Worm (Caenorhabditis elegans) whole organism, L4 larva: ENCODE measurements around the gene cam-1.

Experiments used
- D1046.2 ChIP-seq: fragments of 200-800 bp; sonication (Bioruptor generic); IDR thresholded peaks from 2 replicates; pipeline ENCODE4 v1.3.6; 2022; ENCODE audit warnings: missing genetic modification characterization, missing compliant biosample characterization
- Y48G9A.11 ChIP-seq: fragments of 200-800 bp; sonication (Bioruptor generic); IDR thresholded peaks from 2 replicates; pipeline ENCODE4 v1.3.6; 2022; ENCODE audit warnings: missing genetic modification reagents, missing genetic modification characterization, missing compliant biosample characterization
- Y5F2A.4 ChIP-seq: fragments of 200-800 bp; sonication (Bioruptor generic); optimal IDR thresholded peaks from 2 replicates; lab custom pipeline; 2018; ENCODE audit warnings: mild to moderate bottlenecking, missing genetic modification characterization, missing compliant biosample characterization
- ZK337.2 ChIP-seq: fragments of 200-800 bp; sonication (Bioruptor generic); IDR thresholded peaks from 2 replicates; pipeline ENCODE4 v1.3.6; 2022; ENCODE audit warnings: missing genetic modification reagents, missing genetic modification characterization, missing compliant biosample characterization
- arid-1 ChIP-seq: fragments of 200-800 bp; sonication (Bioruptor generic); conservative IDR thresholded peaks from 2 replicates; pipeline ENCODE4 v1.3.6; 2022; ENCODE audit warnings: missing genetic modification reagents, missing genetic modification characterization, missing compliant biosample characterization
- attf-4 ChIP-seq: sonication (generic microtip); optimal IDR thresholded peaks from 3 replicates; lab custom pipeline; 2017; ENCODE audit warnings: missing biosample characterization, missing genetic modification characterization
- ceh-82 ChIP-seq: sonication (generic microtip); optimal IDR thresholded peaks from 2 replicates; lab custom pipeline; 2017; ENCODE audit warnings: missing biosample characterization, missing genetic modification characterization
- ces-1 ChIP-seq: fragments of 150-350 bp; sonication (generic microtip); optimal IDR thresholded peaks from 4 replicates; lab custom pipeline; 2014; ENCODE audit warnings: missing biosample characterization, missing genetic modification reagents, missing genetic modification characterization
- daf-19 ChIP-seq: fragments of 200-800 bp; sonication (Bioruptor generic); conservative IDR thresholded peaks from 2 replicates; pipeline ENCODE4 v1.3.6; 2022; ENCODE audit warnings: missing genetic modification characterization, missing compliant biosample characterization
- daf-8 ChIP-seq: fragments of 200-800 bp; sonication (Bioruptor generic); IDR thresholded peaks from 2 replicates; pipeline ENCODE4 v1.3.6; 2022; ENCODE audit warnings: missing genetic modification characterization, missing compliant biosample characterization
- dmd-6 ChIP-seq: fragments of 200-800 bp; sonication (Bioruptor generic); IDR thresholded peaks from 2 replicates; pipeline ENCODE4 v1.3.6; 2022; ENCODE audit warnings: missing genetic modification reagents, missing genetic modification characterization, missing compliant biosample characterization
- dmd-8 ChIP-seq: fragments of 200-800 bp; sonication (Bioruptor generic); IDR thresholded peaks from 2 replicates; pipeline ENCODE4 v1.3.6; 2022; ENCODE audit warnings: missing genetic modification characterization, missing compliant biosample characterization
- dmd-9 ChIP-seq: fragments of 200-800 bp; sonication (Bioruptor generic); IDR thresholded peaks from 2 replicates; pipeline ENCODE4 v1.3.6; 2022; ENCODE audit warnings: missing genetic modification reagents, missing genetic modification characterization, missing compliant biosample characterization
- dpl-1 ChIP-seq: fragments of 150-350 bp; optimal IDR thresholded peaks from 2 replicates; lab custom pipeline; 2014; ENCODE audit warnings: missing biosample characterization, missing genetic modification reagents, missing genetic modification characterization
- egl-27 ChIP-seq: sonication (generic microtip); optimal IDR thresholded peaks from 3 replicates; lab custom pipeline; 2017; ENCODE audit warnings: missing biosample characterization, missing genetic modification reagents, missing genetic modification characterization
- fos-1 ChIP-seq: fragments of 150-350 bp; optimal IDR thresholded peaks from 2 replicates; lab custom pipeline; 2014; ENCODE audit warnings: missing biosample characterization, missing genetic modification characterization
- hlh-30 ChIP-seq: sonication (generic microtip); optimal IDR thresholded peaks from 2 replicates; lab custom pipeline; 2017; ENCODE audit warnings: antibody characterized with exemption, mild to moderate bottlenecking, missing genetic modification characterization, missing compliant biosample characterization; ENCODE audit not compliant: insufficient read depth
- hmg-1.1 ChIP-seq: fragments of 200-800 bp; sonication (Bioruptor generic); IDR thresholded peaks from 2 replicates; pipeline ENCODE4 v1.3.6; 2022; ENCODE audit warnings: missing genetic modification reagents, missing genetic modification characterization, missing compliant biosample characterization
- lim-7 ChIP-seq: fragments of 200-800 bp; sonication (Bioruptor generic); IDR thresholded peaks from 2 replicates; pipeline ENCODE4 v1.3.6; 2022; ENCODE audit warnings: missing genetic modification characterization, missing compliant biosample characterization
- lin-1 ChIP-seq: fragments of 200-800 bp; sonication (Bioruptor generic); IDR thresholded peaks from 2 replicates; pipeline ENCODE4 v1.3.6; 2022; ENCODE audit warnings: missing genetic modification reagents, missing genetic modification characterization, missing compliant biosample characterization
- lin-13 ChIP-seq: fragments of 150-350 bp; optimal IDR thresholded peaks from 2 replicates; lab custom pipeline; 2014; ENCODE audit warnings: missing biosample characterization, missing genetic modification reagents, missing genetic modification characterization
- lin-15B ChIP-seq: fragments of 150-350 bp; sonication (generic microtip); optimal IDR thresholded peaks from 3 replicates; lab custom pipeline; 2014; ENCODE audit warnings: missing biosample characterization, missing genetic modification characterization
- lin-38 ChIP-seq: fragments of 200-800 bp; sonication (Bioruptor generic); IDR thresholded peaks from 2 replicates; pipeline ENCODE4 v1.3.6; 2022; ENCODE audit warnings: missing genetic modification reagents, missing genetic modification characterization, missing compliant biosample characterization
- lir-3 ChIP-seq: sonication (generic microtip); optimal IDR thresholded peaks from 2 replicates; lab custom pipeline; 2016; ENCODE audit warnings: mild to moderate bottlenecking, missing genetic modification characterization, missing compliant biosample characterization
- lsy-2 ChIP-seq, 2 experiments: fragments of 150-350 bp in 1 of 2; sonication (generic microtip) in 1 of 2; optimal IDR thresholded peaks; 2 replicates each; lab custom pipeline; 2014 to 2017; ENCODE audit warnings: missing biosample characterization in 2 of 2, missing genetic modification characterization in 2 of 2
- madf-5 ChIP-seq, 2 experiments: fragments of 200-800 bp; sonication (Bioruptor generic); IDR thresholded peaks; 2 replicates each; pipeline ENCODE4 v1.3.6; 2022; ENCODE audit warnings: missing compliant biosample characterization in 2 of 2, missing genetic modification characterization in 2 of 2
- mdl-1 ChIP-seq, 2 experiments: fragments of 150-350 bp in 1 of 2; sonication (generic microtip) in 1 of 2; optimal IDR thresholded peaks; 2 replicates each; lab custom pipeline; 2014 to 2017; ENCODE audit warnings: missing biosample characterization in 2 of 2, missing genetic modification characterization in 2 of 2
- mdt-29 ChIP-seq: fragments of 200-800 bp; sonication (Bioruptor generic); IDR thresholded peaks from 2 replicates; pipeline ENCODE4 v1.3.6; 2022; ENCODE audit warnings: missing genetic modification reagents, missing genetic modification characterization, missing compliant biosample characterization
- mxl-2 ChIP-seq: fragments of 200-800 bp; sonication (Bioruptor generic); conservative IDR thresholded peaks from 2 replicates; pipeline ENCODE4 v1.3.6; 2022; ENCODE audit warnings: missing genetic modification reagents, missing genetic modification characterization, missing compliant biosample characterization
- nhr-10 ChIP-seq: fragments of 150-350 bp; optimal IDR thresholded peaks from 2 replicates; lab custom pipeline; 2014; ENCODE audit warnings: missing biosample characterization, missing genetic modification characterization
- nhr-25 ChIP-seq: sonication (generic microtip); optimal IDR thresholded peaks from 2 replicates; lab custom pipeline; 2017; ENCODE audit warnings: missing genetic modification characterization, mild to moderate bottlenecking, missing compliant biosample characterization, antibody characterized with exemption, moderate library complexity, borderline replicate concordance; ENCODE audit not compliant: insufficient read depth
- nhr-48 ChIP-seq: sonication (generic microtip); optimal IDR thresholded peaks from 2 replicates; lab custom pipeline; 2016; ENCODE audit warnings: mild to moderate bottlenecking, missing genetic modification characterization, missing compliant biosample characterization
- nhr-76 ChIP-seq: fragments of 150-350 bp; optimal IDR thresholded peaks from 2 replicates; lab custom pipeline; 2014; ENCODE audit warnings: missing biosample characterization, missing genetic modification characterization
- pha-4 ChIP-seq, 2 experiments: fragments of 150-350 bp in 1 of 2; fragments of 200-800 bp in 1 of 2; sonication (Bioruptor generic) in 1 of 2; IDR thresholded peaks in 1 of 2; optimal IDR thresholded peaks in 1 of 2; 2 replicates each; pipeline versions ENCODE4 v1.3.6 to Lab custom; 2014 to 2022; ENCODE audit warnings: missing genetic modification characterization in 2 of 2, missing genetic modification reagents in 2 of 2, missing biosample characterization in 1 of 2, missing compliant biosample characterization in 1 of 2
- php-3 ChIP-seq: fragments of 200-800 bp; sonication (Bioruptor generic); IDR thresholded peaks from 2 replicates; pipeline ENCODE4 v1.3.6; 2022; ENCODE audit warnings: missing genetic modification reagents, missing genetic modification characterization, missing compliant biosample characterization
- rbr-2 ChIP-seq: sonication (generic microtip); optimal IDR thresholded peaks from 2 replicates; lab custom pipeline; 2016; ENCODE audit warnings: missing genotype, missing genetic modification characterization, missing compliant biosample characterization
- saeg-2 ChIP-seq: fragments of 200-800 bp; sonication (Bioruptor generic); IDR thresholded peaks from 2 replicates; pipeline ENCODE4 v1.3.6; 2022; ENCODE audit warnings: missing genetic modification reagents, missing genetic modification characterization, missing compliant biosample characterization
- set-16 ChIP-seq: fragments of 200-800 bp; sonication (Bioruptor generic); IDR thresholded peaks from 2 replicates; pipeline ENCODE4 v1.3.6; 2022; ENCODE audit warnings: missing genetic modification reagents, missing genetic modification characterization, missing compliant biosample characterization
- skn-1 ChIP-seq: fragments of 150-350 bp; optimal IDR thresholded peaks from 2 replicates; lab custom pipeline; 2014; ENCODE audit warnings: missing biosample characterization, missing genetic modification characterization
- snpc-4 ChIP-seq: fragments of 150-350 bp; optimal IDR thresholded peaks from 2 replicates; lab custom pipeline; 2014; ENCODE audit warnings: missing biosample characterization, missing genetic modification characterization
- spr-1 ChIP-seq: sonication (generic microtip); optimal IDR thresholded peaks from 2 replicates; lab custom pipeline; 2016; ENCODE audit warnings: mild to moderate bottlenecking, missing genetic modification characterization, missing compliant biosample characterization
- spr-3 ChIP-seq: fragments of 200-800 bp; sonication (Bioruptor generic); optimal IDR thresholded peaks from 2 replicates; lab custom pipeline; 2018; ENCODE audit warnings: mild to moderate bottlenecking, missing genetic modification characterization, missing compliant biosample characterization
- unc-39 ChIP-seq: sonication (generic microtip); optimal IDR thresholded peaks from 2 replicates; lab custom pipeline; 2017; ENCODE audit warnings: missing biosample characterization, missing genetic modification characterization
- unc-62 ChIP-seq, 3 experiments: fragments of 150-350 bp in 1 of 3; sonication (generic microtip); optimal IDR thresholded peaks in 2 of 3; peaks in 1 of 3; 1 replicate in 1 of 3; 2 replicates in 2 of 3; lab custom pipeline; 2014 to 2017; ENCODE audit warnings: missing biosample characterization in 3 of 3, missing genetic modification characterization in 3 of 3, missing genetic modification reagents in 3 of 3, missing genotype in 1 of 3
- vab-7 ChIP-seq: fragments of 200-800 bp; sonication (Bioruptor generic); IDR thresholded peaks from 2 replicates; pipeline ENCODE4 v1.3.6; 2022; ENCODE audit warnings: missing genetic modification reagents, missing genetic modification characterization, missing compliant biosample characterization
- zfp-2 ChIP-seq: sonication (generic microtip); optimal IDR thresholded peaks from 2 replicates; lab custom pipeline; 2016; ENCODE audit warnings: mild to moderate bottlenecking, missing genetic modification characterization, missing compliant biosample characterization
- zfp-3 ChIP-seq: fragments of 200-800 bp; sonication (Bioruptor generic); conservative IDR thresholded peaks from 2 replicates; pipeline ENCODE4 v1.3.6; 2022; ENCODE audit warnings: missing genetic modification reagents, missing genetic modification characterization, missing compliant biosample characterization
- zip-11 ChIP-seq: fragments of 200-800 bp; sonication (Bioruptor generic); IDR thresholded peaks from 2 replicates; pipeline ENCODE4 v1.3.6; 2022; ENCODE audit warnings: missing genetic modification characterization, missing compliant biosample characterization
- ztf-11 ChIP-seq: fragments of 150-350 bp; optimal IDR thresholded peaks from 2 replicates; lab custom pipeline; 2014; ENCODE audit warnings: missing biosample characterization, missing genetic modification characterization

The cam-1 gene

DNA sequence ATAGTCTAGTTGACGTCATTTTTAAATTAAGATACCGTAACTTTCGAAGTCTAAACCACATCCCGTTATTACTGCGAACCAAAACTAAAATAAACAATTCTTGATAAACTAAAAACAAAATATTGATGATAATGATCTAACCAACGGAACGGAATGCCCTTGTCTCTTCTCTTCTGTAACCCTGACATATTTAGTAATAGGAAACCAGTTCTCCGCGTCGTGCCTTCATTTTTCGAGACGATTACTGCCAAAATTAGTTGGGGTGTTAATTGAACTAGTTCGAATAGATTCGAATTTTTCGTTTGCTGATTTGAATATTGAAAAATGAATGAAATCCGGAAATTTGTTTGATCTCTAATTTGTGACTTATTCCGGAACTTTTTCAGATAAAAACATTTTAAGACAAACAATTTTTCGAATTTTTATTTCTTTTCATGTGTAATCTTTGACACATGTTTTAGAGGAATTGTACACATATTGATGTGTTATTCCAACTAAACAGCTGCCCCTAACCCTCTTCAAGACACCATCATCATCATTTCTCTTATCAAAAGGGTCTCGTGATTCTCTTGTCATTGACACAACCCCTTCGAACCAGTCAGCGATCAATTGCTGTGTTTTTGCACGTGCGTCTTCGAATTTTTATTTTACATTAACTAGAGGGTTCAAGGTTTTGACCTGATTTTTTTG lies 26.3 kb downstream of the cam-1 start (continued):
- TF ChIP-seq lin-1 (GFP tag; lab: Robert Waterston, UW) (peak; percentile 71), zfp-2 (tag; lab: Kevin White, UChicago) (no peak), ces-1 (no peak), rbr-2 (no peak), mdt-29 (GFP tag; lab: Robert Waterston, UW) (peak; percentile 53; the same call in 1 of the 2 replicates), Y48G9A.11 (GFP tag; lab: Robert Waterston, UW) (0 out of 2 replicates have a peak, but pooled peaks have one; percentile 25), php-3 (GFP tag; lab: Robert Waterston, UW) (peak; percentile 89), daf-8 (GFP tag; lab: Robert Waterston, UW) (no peak), fos-1 (tag; lab: Kevin White, UChicago) (peak; percentile 33), pha-4 (GFP tag; IDR thresholded peaks at IDR 0.05; lab: Robert Waterston, UW) (peak; percentile 59; the same call in 1 of the 2 replicates), pha-4 (tag; optimal IDR thresholded peaks at IDR 0.05; lab: Kevin White, UChicago) (no peak), attf-4 (tag; lab: Kevin White, UChicago) (no peak), lin-13 (no peak), hmg-1.1 (no peak), mdl-1 (tag; optimal IDR thresholded peaks at IDR 0.05; lab: Kevin White, UChicago) (peak; percentile 70 to 96), lir-3 (tag; lab: Kevin White, UChicago) (no peak), set-16 (GFP tag; lab: Robert Waterston, UW) (no peak), dpl-1 (GFP tag; lab: Kevin White, UChicago) (peak; percentile 16), mxl-2 (GFP tag; lab: Robert Waterston, UW) (peak; percentile 63; the same call in 1 of the 2 replicates), spr-1 (no peak), unc-62 (GFP tag; optimal IDR thresholded peaks at IDR 0.05 in 1 of 2; lab: Kevin White, UChicago) (peak in 1 of 2 experiments; percentile 99), unc-62 (tag; optimal IDR thresholded peaks at IDR 0.05; lab: Kevin White, UChicago) (no peak), dmd-8 (GFP tag; lab: Robert Waterston, UW) (no peak), lim-7 (GFP tag; lab: Robert Waterston, UW) (no peak), saeg-2 (GFP tag; lab: Robert Waterston, UW) (peak; percentile 67; the same call in 1 of the 2 replicates), vab-7 (GFP tag; lab: Robert Waterston, UW) (no peak), Y5F2A.4 (GFP tag; lab: Kevin White, UChicago) (no peak), dmd-6 (GFP tag; lab: Robert Waterston, UW) (peak; percentile 97), nhr-48 (tag; lab: Kevin White, UChicago) (peak; percentile 74), daf-19 (GFP tag; lab: Robert Waterston, UW) (no peak), zfp-3 (GFP tag; lab: Robert Waterston, UW) (peak; percentile 67; the same call in 1 of the 2 replicates), snpc-4 (no peak), ztf-11 (no peak), hlh-30 (tag; lab: Kevin White, UChicago) (peak; percentile 96), arid-1 (GFP tag; lab: Robert Waterston, UW) (no peak), unc-39 (tag; lab: Kevin White, UChicago) (no peak), nhr-10 (tag; lab: Kevin White, UChicago) (peak; percentile 19), madf-5 (GFP tag; IDR thresholded peaks at IDR 0.05; lab: Robert Waterston, UW) (no peak), nhr-25 (tag; lab: Kevin White, UChicago) (no peak), egl-27 (tag; lab: Kevin White, UChicago) (no peak), lin-15B (tag; lab: Kevin White, UChicago) (no peak), nhr-76 (tag; lab: Kevin White, UChicago) (no peak), dmd-9 (GFP tag; lab: Robert Waterston, UW) (no peak), skn-1 (tag; lab: Kevin White, UChicago) (no peak), lsy-2 (tag; optimal IDR thresholded peaks at IDR 0.05; lab: Kevin White, UChicago) (peak; percentile 2 to 81), D1046.2 (no peak), ZK337.2 (GFP tag; lab: Robert Waterston, UW) (no peak), lin-38 (GFP tag; lab: Robert Waterston, UW) (0 out of 2 replicates have a peak, but pooled peaks have one; percentile 12), spr-3 (GFP tag; lab: Kevin White, UChicago) (peak; percentile 20), ceh-82 (tag; lab: Kevin White, UChicago) (no peak), zip-11 (GFP tag; lab: Robert Waterston, UW) (no peak)
